Worm (Caenorhabditis elegans): ENCODE measurements around the gene plst-1.

Gene plst-1

ce11 chrIV:1274583-1274982 lies 14.8 kb upstream of the plst-1 start, which contains the start of gene C09E9.1 (continued):
- TF ChIP-seq zag-1 (tag; optimal IDR thresholded peaks at IDR 0.05) (no peak), ztf-4 (tag; optimal IDR thresholded peaks at IDR 0.05) (no peak), skn-1 (tag; optimal IDR thresholded peaks at IDR 0.05) (peak; percentile 42), nhr-43 (tag; optimal IDR thresholded peaks at IDR 0.05; ENCODE audit: poor library complexity, severe bottlenecking) (no peak), nhr-77 (tag; optimal IDR thresholded peaks at IDR 0.05) (no peak)

ce11 chrIV:1275910-1276309 lies 13.5 kb upstream of the plst-1 start:
- TF ChIP-seq ztf-11 (tag; optimal IDR thresholded peaks at IDR 0.05) (no peak), ZK546.5 (tag; optimal IDR thresholded peaks at IDR 0.05) (no peak), nhr-28 (tag; optimal IDR thresholded peaks at IDR 0.05) (no peak), egl-27 (tag; optimal IDR thresholded peaks at IDR 0.05) (no peak), nhr-11 (tag; optimal IDR thresholded peaks at IDR 0.05) (no peak), ceh-82 (tag; optimal IDR thresholded peaks at IDR 0.05) (no peak), eor-1 (tag; optimal IDR thresholded peaks at IDR 0.05) (no peak)

ce11 chrIV:1277067-1277466 lies 12.4 kb upstream of the plst-1 start:
- TF ChIP-seq nhr-12 (tag; optimal IDR thresholded peaks at IDR 0.05): no peak
- TF ChIP-seq elt-3 (tag; optimal IDR thresholded peaks at IDR 0.05): no peak
- TF ChIP-seq nhr-77 (tag; optimal IDR thresholded peaks at IDR 0.05): no peak
- no peak for TF ChIP-seq ZK546.5 (tag; optimal IDR thresholded peaks at IDR 0.05)
- TF ChIP-seq ceh-9 (tag; optimal IDR thresholded peaks at IDR 0.05): no peak
- no peak for TF ChIP-seq zag-1 (tag; optimal IDR thresholded peaks at IDR 0.05)
- TF ChIP-seq nhr-28 (tag; optimal IDR thresholded peaks at IDR 0.05): no peak
- no peak for TF ChIP-seq sea-2 (GFP tag; optimal IDR thresholded peaks at IDR 0.05)
- TF ChIP-seq nhr-76 (tag; optimal IDR thresholded peaks at IDR 0.05): no peak
- TF ChIP-seq nfya-1 (tag; optimal IDR thresholded peaks at IDR 0.05; ENCODE audit: insufficient read depth): no peak
- TF ChIP-seq nhr-43 (tag; optimal IDR thresholded peaks at IDR 0.05; ENCODE audit: poor library complexity, severe bottlenecking): no peak
- TF ChIP-seq lin-39 (tag; optimal IDR thresholded peaks at IDR 0.05): no peak
- no peak for TF ChIP-seq ztf-11 (tag; optimal IDR thresholded peaks at IDR 0.05)
- TF ChIP-seq fkh-10 (GFP tag; optimal IDR thresholded peaks at IDR 0.05): no peak
- TF ChIP-seq lin-15B (tag; optimal IDR thresholded peaks at IDR 0.05): no peak
- no peak for TF ChIP-seq snpc-4 (tag; optimal IDR thresholded peaks at IDR 0.05)
- TF ChIP-seq tbx-2 (tag; optimal IDR thresholded peaks at IDR 0.05): no peak
- no peak for TF ChIP-seq hmg-11 (tag; optimal IDR thresholded peaks at IDR 0.05)
- no peak for TF ChIP-seq nhr-23 (tag; optimal IDR thresholded peaks at IDR 0.05)
- no peak for TF ChIP-seq eor-1 (tag; optimal IDR thresholded peaks at IDR 0.05)

ce11 chrIV:1278945-1279344 lies 10.5 kb upstream of the plst-1 start:
- peak; percentile 85 for TF ChIP-seq lin-39 (tag; optimal IDR thresholded peaks at IDR 0.05)
- TF ChIP-seq nhr-25 (tag; optimal IDR thresholded peaks at IDR 0.05): no peak
- TF ChIP-seq unc-62 (GFP tag; optimal IDR thresholded peaks at IDR 0.05): no peak
- TF ChIP-seq pha-4 (tag; optimal IDR thresholded peaks at IDR 0.05): no peak
- TF ChIP-seq lin-15B (tag; optimal IDR thresholded peaks at IDR 0.05): peak; percentile 9
- TF ChIP-seq egl-27 (tag; optimal IDR thresholded peaks at IDR 0.05): no peak
- TF ChIP-seq egl-5 (tag; optimal IDR thresholded peaks at IDR 0.05): peak; percentile 78

- TF ChIP-seq pha-4 (tag; optimal IDR thresholded peaks at IDR 0.05): peak; percentile 63
- TF ChIP-seq elt-3 (tag; optimal IDR thresholded peaks at IDR 0.05): no peak
- TF ChIP-seq nhr-67 (tag; optimal IDR thresholded peaks at IDR 0.05): no peak
- TF ChIP-seq ceh-82 (tag; optimal IDR thresholded peaks at IDR 0.05): no peak
- TF ChIP-seq pqm-1 (tag; optimal IDR thresholded peaks at IDR 0.05): peak; percentile 26
- TF ChIP-seq elt-2 (tag; optimal IDR thresholded peaks at IDR 0.05): peak; percentile 29
Measured at ce11 chrIV:1284877-1285276, 4.5 kb upstream of the plst-1 start.

- TF ChIP-seq aly-2 (tag; optimal IDR thresholded peaks at IDR 0.05) (no peak), nhr-237 (tag; optimal IDR thresholded peaks at IDR 0.05) (no peak), fos-1 (tag; optimal IDR thresholded peaks at IDR 0.05) (no peak), eor-1 (tag; optimal IDR thresholded peaks at IDR 0.05) (no peak), hmg-11 (tag; optimal IDR thresholded peaks at IDR 0.05) (peak; percentile 47), lsy-12 (tag; optimal IDR thresholded peaks at IDR 0.05) (no peak)
Measured at ce11 chrIV:1286549-1286948, 2.9 kb upstream of the plst-1 start.

Data from whole organism, L3 larva.